Worm (Caenorhabditis elegans) whole organism, dauer: ENCODE results near the gene T22C8.3.

ENCODE experiments used
- unc-62 ChIP-seq: sonication (generic microtip); optimal IDR thresholded peaks from 2 replicates; lab custom pipeline; 2017; ENCODE audit warnings: missing biosample characterization, missing genetic modification reagents, missing genetic modification characterization

Gene T22C8.3

DNA sequence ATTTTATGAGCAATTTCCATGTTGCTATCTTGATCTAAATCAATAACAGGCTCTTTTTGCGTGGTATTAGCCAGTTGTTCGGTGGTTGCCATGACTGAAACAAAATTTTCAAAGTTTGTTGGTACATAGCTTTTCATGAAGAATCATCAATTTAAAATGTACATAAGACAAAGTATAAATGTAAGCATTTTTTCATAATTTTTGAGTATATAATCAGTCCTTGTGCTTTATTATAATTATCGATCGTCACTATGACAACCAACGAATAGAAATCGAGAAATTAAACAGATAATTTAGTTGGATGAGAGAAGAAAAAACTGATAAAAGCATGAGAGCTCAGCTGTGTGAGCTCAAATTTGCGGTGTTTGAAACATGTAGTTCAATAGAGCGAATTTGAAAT lies at the start of gene T22C8.3:
TSS of gene T22C8.3 (minus strand) at position 101 of the 400 bp plus-strand sequence.
- TF ChIP-seq unc-62 (GFP tag; lab: Kevin White, UChicago), result no peak

- no peak for TF ChIP-seq unc-62 (GFP tag; lab: Kevin White, UChicago)
Measured at ce11 chrII:8670835-8671234, 49.1 kb upstream of the T22C8.3 start.

DNA sequence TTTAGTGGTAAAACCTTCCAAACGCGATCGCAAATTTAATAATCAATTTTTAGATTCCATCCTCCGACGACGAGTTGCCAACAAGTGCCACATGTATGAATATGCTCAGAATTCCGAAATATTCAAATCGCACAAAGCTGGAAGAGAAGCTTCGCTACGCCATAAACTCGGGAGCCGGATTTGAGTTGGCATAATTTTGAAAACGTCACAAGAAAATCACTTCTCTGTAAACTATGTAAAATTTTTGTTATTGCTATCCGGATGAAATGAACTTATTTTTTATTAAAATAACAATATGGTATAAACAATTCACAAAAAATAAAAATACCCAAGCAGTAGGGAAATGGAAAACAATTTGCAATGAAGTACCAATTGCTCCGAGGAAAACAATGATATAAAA lies 47.1 kb upstream of the T22C8.3 start:
- no peak for TF ChIP-seq unc-62 (GFP tag; lab: Kevin White, UChicago)

DNA sequence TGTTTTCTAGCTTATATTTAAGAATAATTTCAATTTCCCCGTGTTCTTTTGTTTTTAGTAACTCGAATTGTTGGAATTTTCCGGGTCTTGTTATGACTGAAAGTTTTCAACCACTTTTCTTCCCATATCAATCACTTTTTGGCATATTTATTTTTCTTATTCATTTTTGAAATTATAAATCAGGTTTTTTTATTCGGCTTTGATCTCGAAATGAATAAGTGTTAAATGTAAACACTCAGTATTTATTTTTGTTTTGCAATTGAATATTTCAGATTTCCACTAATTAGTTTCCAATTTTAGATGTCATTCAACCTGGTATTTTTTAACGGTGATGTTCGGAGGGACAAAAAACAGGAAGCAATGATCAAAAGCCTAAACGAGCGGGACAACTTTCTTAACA lies 42.8 kb upstream of the T22C8.3 start, which contains the start of gene etc-1:
TSS of gene etc-1 (plus strand) at position 301 of the 400 bp plus-strand sequence.
- TF ChIP-seq unc-62 (GFP tag; lab: Kevin White, UChicago), result no peak

DNA sequence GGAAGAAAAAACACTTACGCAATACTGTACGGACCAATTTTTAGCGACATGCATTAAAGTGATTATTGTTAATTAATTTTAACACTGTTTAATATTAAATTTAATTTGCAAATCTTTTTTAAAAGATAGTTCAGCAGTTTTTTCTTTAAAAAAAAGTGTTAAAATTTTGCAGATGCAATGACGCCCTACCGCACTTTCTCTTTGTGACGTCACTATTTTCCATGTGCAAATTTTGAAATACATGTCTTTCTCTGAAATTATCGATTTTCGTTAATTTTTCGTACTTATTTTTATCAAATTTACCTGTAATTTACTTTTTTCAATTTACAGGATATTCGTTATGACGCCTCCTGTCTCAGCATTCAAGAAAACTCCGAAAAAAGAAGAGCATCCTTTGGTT lies 39.8 kb upstream of the T22C8.3 start, which contains the start of the genes piga-1 and eif-2Bepsilon:
TSS of gene piga-1 (minus strand) at position 174 of the 400 bp plus-strand sequence.
TSS of gene eif-2Bepsilon (plus strand) at position 331 of the 400 bp plus-strand sequence.
- no peak for TF ChIP-seq unc-62 (GFP tag; lab: Kevin White, UChicago)

DNA sequence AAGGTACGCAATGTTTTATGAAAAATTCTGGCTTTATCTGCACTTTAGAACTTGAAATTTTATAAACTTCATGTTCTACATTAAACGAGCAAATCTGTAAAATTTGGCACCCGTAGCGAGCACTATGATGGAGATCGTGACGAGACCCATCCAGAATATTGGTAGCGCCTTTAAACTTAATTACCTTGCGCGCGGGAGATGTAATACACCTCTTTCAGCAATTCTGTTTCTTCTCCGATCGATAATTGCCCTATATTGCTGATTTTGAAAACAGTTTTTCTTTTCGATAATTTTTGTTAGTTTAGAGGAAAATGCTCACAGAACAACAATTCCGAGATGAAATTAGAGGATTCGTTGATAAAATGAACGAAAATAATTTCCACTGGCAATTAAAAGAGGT lies 37.1 kb upstream of the T22C8.3 start, which contains the start of gene atg-10:
TSS of gene atg-10 (plus strand) at position 301 of the 400 bp plus-strand sequence.
- no peak for TF ChIP-seq unc-62 (GFP tag; lab: Kevin White, UChicago)

DNA sequence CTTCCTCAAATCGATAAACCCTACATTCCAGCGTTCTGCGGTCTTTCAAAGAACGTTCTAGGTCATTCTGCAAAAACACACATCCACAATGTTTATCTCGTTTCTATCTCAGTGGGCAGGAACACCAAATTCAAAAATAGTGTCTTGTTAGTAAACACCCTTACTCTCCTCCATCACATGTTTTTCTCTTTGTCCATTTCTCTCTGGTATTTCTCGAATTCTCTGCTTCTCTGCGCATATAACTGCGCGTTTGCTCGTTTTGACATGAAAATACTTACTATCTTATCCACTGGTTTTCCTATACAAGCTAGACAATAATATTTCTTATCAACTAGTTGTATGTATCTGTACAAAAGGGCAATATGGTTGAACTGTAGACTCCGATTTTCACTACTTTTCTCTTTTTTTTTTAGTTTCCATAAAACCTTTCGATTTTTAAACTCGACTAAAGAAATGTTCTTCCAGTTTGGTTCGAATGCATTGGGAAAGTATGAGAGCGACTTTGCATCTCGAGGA lies 28.9 kb upstream of the T22C8.3 start, which contains the start of gene pyr-1:
TSS of gene pyr-1 (plus strand) at position 466 of the 516 bp plus-strand sequence.
- no peak for TF ChIP-seq unc-62 (GFP tag; lab: Kevin White, UChicago)

DNA sequence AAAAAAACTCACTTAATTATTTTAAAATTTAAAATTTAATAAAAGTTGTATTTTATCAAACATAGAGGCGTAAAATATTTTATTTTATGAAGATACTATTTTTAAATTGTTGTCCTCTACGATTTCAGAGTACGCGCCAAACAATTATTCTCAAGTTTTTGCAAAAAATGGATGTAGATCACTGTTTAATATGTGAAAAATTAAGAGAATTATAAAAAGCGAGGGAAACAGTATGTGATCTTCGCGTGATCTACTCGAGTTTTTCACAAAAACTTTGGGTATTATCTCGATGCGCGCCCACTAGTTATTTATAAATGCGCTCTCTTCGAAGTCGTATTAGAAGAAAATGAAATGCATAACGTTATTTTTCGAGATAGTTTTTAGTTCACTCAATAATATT lies 27.1 kb upstream of the T22C8.3 start:
- no peak for TF ChIP-seq unc-62 (GFP tag; lab: Kevin White, UChicago)

DNA sequence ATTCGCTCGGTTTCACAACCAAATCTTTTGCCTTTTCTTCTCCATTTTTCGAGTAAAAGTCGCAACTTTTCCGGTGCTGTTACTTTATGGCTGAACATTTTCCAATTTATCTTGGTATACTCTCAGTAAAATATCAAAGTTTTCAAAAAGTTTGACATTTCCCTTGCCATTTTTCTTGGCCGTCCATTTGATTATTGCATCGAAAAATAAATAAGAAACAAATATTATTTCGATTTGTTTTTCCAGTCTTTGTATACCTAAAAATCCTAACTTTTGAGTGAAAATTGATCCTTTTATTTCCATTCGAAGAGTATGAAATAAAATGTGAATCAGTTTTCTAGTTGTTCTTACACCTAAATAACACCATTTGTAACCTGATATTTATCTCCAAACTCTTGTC lies 24.7 kb upstream of the T22C8.3 start:
- no peak for TF ChIP-seq unc-62 (GFP tag; lab: Kevin White, UChicago)

ce11 chrII:8643627-8644356 lies 22.0 kb upstream of the T22C8.3 start:
- no peak for TF ChIP-seq unc-62 (GFP tag; lab: Kevin White, UChicago)

DNA sequence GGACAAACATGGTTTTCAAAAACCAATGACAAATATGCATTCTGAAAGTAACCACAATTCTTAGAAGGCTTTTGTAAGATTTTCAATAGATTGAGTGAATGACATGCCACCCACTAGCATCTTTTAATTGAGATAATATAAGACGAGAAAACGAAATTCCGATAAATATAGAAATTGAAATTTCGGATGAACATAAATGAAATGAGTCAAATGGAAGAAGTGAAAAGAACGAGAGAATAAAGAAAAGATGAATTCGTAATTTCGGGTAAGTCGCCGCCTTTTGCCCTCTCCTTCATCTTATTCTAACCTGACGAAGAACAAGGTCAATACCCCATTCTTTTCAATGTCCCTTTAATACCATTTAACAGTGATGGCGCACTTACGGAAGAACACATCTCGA lies 20.6 kb upstream of the T22C8.3 start:
- no peak for TF ChIP-seq unc-62 (GFP tag; lab: Kevin White, UChicago)

- TF ChIP-seq unc-62 (GFP tag; lab: Kevin White, UChicago), result no peak
Measured at ce11 chrII:8641131-8641530, 19.3 kb upstream of the T22C8.3 start, which contains the start of gene D2085.7. TSS of gene D2085.7 (plus strand) at chrII:8641381.

ce11 chrII:8640503-8640902 lies 18.7 kb upstream of the T22C8.3 start:
- no peak for TF ChIP-seq unc-62 (GFP tag; lab: Kevin White, UChicago)

ce11 chrII:8639553-8639952 lies 17.8 kb upstream of the T22C8.3 start:
- TF ChIP-seq unc-62 (GFP tag; lab: Kevin White, UChicago), result no peak

- no peak for TF ChIP-seq unc-62 (GFP tag; lab: Kevin White, UChicago)
Measured at ce11 chrII:8637615-8638014, 15.8 kb upstream of the T22C8.3 start, which contains the start of gene vab-9. TSS of gene vab-9 (minus strand) at chrII:8637715.

DNA sequence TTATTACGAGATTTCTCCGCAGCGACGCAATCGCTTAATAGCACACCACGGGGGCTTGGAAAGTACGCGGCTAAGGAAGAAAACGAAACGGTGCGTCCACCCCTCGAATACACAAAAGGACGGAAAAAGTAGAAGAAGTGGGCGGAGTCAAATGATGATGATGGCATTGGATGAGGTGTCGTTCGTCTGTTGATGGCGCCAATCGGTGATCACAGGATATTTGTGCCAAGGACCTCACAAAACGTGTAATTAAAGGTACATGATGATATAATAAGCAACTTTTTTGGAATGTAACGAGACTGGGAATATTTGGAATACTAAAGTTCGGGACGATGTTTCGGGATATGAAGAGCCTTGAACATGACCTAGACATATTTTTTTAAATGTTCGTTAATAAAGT lies 12.6 kb upstream of the T22C8.3 start, which contains the start of gene cutl-12:
TSS of gene cutl-12 (minus strand) at position 101 of the 400 bp plus-strand sequence.
- no peak for TF ChIP-seq unc-62 (GFP tag; lab: Kevin White, UChicago)
